Fruit fly (Drosophila melanogaster) whole organism, embryonic: ENCODE results near the gene CG12766.
A peak's percentile ranks its signal among the peaks of the same experiment; 100 is the strongest.

Experiments used
- ATbp ChIP-seq: fragments of 200-800 bp; sonication (Bioruptor generic); optimal IDR thresholded peaks from 2 replicates; lab custom pipeline; 2017; ENCODE audit warnings: missing biosample characterization, mild to moderate bottlenecking, missing genetic modification characterization, missing genetic modification reagents
- Bdp1 ChIP-seq: fragments of 200-800 bp; sonication (Bioruptor generic); optimal IDR thresholded peaks from 3 replicates; lab custom pipeline; 2016; ENCODE audit warnings: missing biosample characterization, missing genetic modification characterization
- Bteb2 ChIP-seq: fragments of 200-800 bp; sonication (Bioruptor generic); optimal IDR thresholded peaks from 2 replicates; lab custom pipeline; 2016; ENCODE audit warnings: missing biosample characterization, missing genetic modification characterization
- CG10462 ChIP-seq: fragments of 200-800 bp; sonication (Bioruptor generic); optimal IDR thresholded peaks from 2 replicates; lab custom pipeline; 2016; ENCODE audit warnings: missing biosample characterization, missing genetic modification characterization
- CG10543 ChIP-seq: fragments of 200-800 bp; sonication (Bioruptor generic); optimal IDR thresholded peaks from 3 replicates; lab custom pipeline; 2017; ENCODE audit warnings: missing biosample characterization, mild to moderate bottlenecking, missing genetic modification characterization, moderate library complexity
- CG12942 ChIP-seq: fragments of 200-800 bp; sonication (Bioruptor generic); optimal IDR thresholded peaks from 3 replicates; lab custom pipeline; 2016; ENCODE audit warnings: missing biosample characterization, missing genetic modification characterization
- CG13775 ChIP-seq: fragments of 200-800 bp; sonication (Bioruptor generic); optimal IDR thresholded peaks from 3 replicates; lab custom pipeline; 2017; ENCODE audit warnings: missing biosample characterization, mild to moderate bottlenecking, missing genetic modification characterization
- CG14441 ChIP-seq: fragments of 200-800 bp; sonication (Bioruptor generic); IDR thresholded peaks from 2 replicates; pipeline ENCODE4 v1.3.6; 2022; ENCODE audit warnings: missing biosample characterization, missing genetic modification characterization
- CG14710 ChIP-seq: fragments of 200-800 bp; sonication (Bioruptor generic); optimal IDR thresholded peaks from 3 replicates; lab custom pipeline; 2019; ENCODE audit warnings: missing biosample characterization, mild to moderate bottlenecking, missing genetic modification characterization, moderate library complexity
- CG15696 ChIP-seq: fragments of 200-800 bp; sonication (Bioruptor generic); optimal IDR thresholded peaks from 2 replicates; lab custom pipeline; 2019; ENCODE audit warnings: missing biosample characterization, mild to moderate bottlenecking, missing genetic modification characterization, moderate library complexity
- CG1647 ChIP-seq: fragments of 200-800 bp; sonication (Bioruptor generic); optimal IDR thresholded peaks from 3 replicates; lab custom pipeline; 2016; ENCODE audit warnings: missing biosample characterization, missing genetic modification characterization
- CG18476 ChIP-seq: fragments of 200-800 bp; sonication (Bioruptor generic); optimal IDR thresholded peaks from 2 replicates; lab custom pipeline; 2016; ENCODE audit warnings: missing biosample characterization, mild to moderate bottlenecking, missing genetic modification characterization
- CG2116 ChIP-seq: fragments of 200-800 bp; sonication (Bioruptor generic); optimal IDR thresholded peaks from 3 replicates; lab custom pipeline; 2018; ENCODE audit warnings: missing biosample characterization, mild to moderate bottlenecking, missing genetic modification characterization
- CG2120 ChIP-seq: fragments of 200-800 bp; sonication (Bioruptor generic); optimal IDR thresholded peaks from 3 replicates; lab custom pipeline; 2016; ENCODE audit warnings: missing biosample characterization, missing genetic modification characterization
- CG2875 ChIP-seq: fragments of 200-800 bp; sonication (Bioruptor generic); optimal IDR thresholded peaks from 2 replicates; lab custom pipeline; 2017; ENCODE audit warnings: missing biosample characterization, mild to moderate bottlenecking, missing genetic modification characterization, missing genetic modification reagents
- CG33213 ChIP-seq: fragments of 200-800 bp; sonication (Bioruptor generic); optimal IDR thresholded peaks from 3 replicates; lab custom pipeline; 2016; ENCODE audit warnings: missing biosample characterization, missing genetic modification characterization
- CG34376 ChIP-seq: fragments of 200-800 bp; sonication (Bioruptor generic); optimal IDR thresholded peaks from 2 replicates; lab custom pipeline; 2018; ENCODE audit warnings: missing biosample characterization, mild to moderate bottlenecking, missing genetic modification characterization
- CG34422 ChIP-seq: fragments of 200-800 bp; sonication (Bioruptor generic); IDR thresholded peaks from 3 replicates; pipeline ENCODE4 v1.3.6; 2022; ENCODE audit warnings: missing biosample characterization, missing genetic modification characterization
- CG3838 ChIP-seq: fragments of 200-800 bp; sonication (Bioruptor generic); optimal IDR thresholded peaks from 3 replicates; lab custom pipeline; 2016; ENCODE audit warnings: missing biosample characterization, missing genetic modification characterization
- CG4404 ChIP-seq: fragments of 200-800 bp; sonication (Bioruptor generic); IDR thresholded peaks from 2 replicates; pipeline ENCODE4 v1.3.6; 2022; ENCODE audit warnings: missing biosample characterization, missing genetic modification characterization
- CG4424 ChIP-seq: fragments of 200-800 bp; sonication (Bioruptor generic); optimal IDR thresholded peaks from 3 replicates; lab custom pipeline; 2016; ENCODE audit warnings: missing biosample characterization, missing genetic modification characterization
- CG4820 ChIP-seq: fragments of 200-800 bp; sonication (Bioruptor generic); optimal IDR thresholded peaks from 3 replicates; lab custom pipeline; 2016; ENCODE audit warnings: missing biosample characterization, missing genetic modification characterization
- CG5180 ChIP-seq: fragments of 200-800 bp; sonication (Bioruptor generic); optimal IDR thresholded peaks from 3 replicates; lab custom pipeline; 2017; ENCODE audit warnings: missing biosample characterization, missing genetic modification characterization, mild to moderate bottlenecking, moderate library complexity, missing genetic modification reagents
- CG5953 ChIP-seq: fragments of 200-800 bp; sonication (Bioruptor generic); IDR thresholded peaks from 2 replicates; pipeline ENCODE4 v1.3.6; 2022; ENCODE audit warnings: missing biosample characterization, missing genetic modification characterization
- CG6813 ChIP-seq: fragments of 200-800 bp; sonication (Bioruptor generic); optimal IDR thresholded peaks from 2 replicates; lab custom pipeline; 2017; ENCODE audit warnings: missing biosample characterization, missing genetic modification characterization, mild to moderate bottlenecking, moderate library complexity, missing genetic modification reagents
- CG7745 ChIP-seq: fragments of 200-800 bp; sonication (Bioruptor generic); optimal IDR thresholded peaks from 2 replicates; lab custom pipeline; 2018; ENCODE audit warnings: missing biosample characterization, mild to moderate bottlenecking, missing genetic modification characterization, moderate library complexity
- CG7987 ChIP-seq: fragments of 200-800 bp; sonication (Bioruptor generic); optimal IDR thresholded peaks from 2 replicates; lab custom pipeline; 2018; ENCODE audit warnings: missing biosample characterization, mild to moderate bottlenecking, missing genetic modification characterization, moderate library complexity
- CG9727 ChIP-seq: fragments of 200-800 bp; sonication (Bioruptor generic); optimal IDR thresholded peaks from 3 replicates; lab custom pipeline; 2017; ENCODE audit warnings: missing biosample characterization, mild to moderate bottlenecking, missing genetic modification characterization
- Jarid2 ChIP-seq: fragments of 200-800 bp; sonication (Bioruptor generic); optimal IDR thresholded peaks from 3 replicates; lab custom pipeline; 2017; ENCODE audit warnings: mild to moderate bottlenecking, missing biosample characterization, missing genetic modification reagents, missing genetic modification characterization
- Max ChIP-seq: fragments of 200-800 bp; sonication (Bioruptor generic); optimal IDR thresholded peaks from 2 replicates; lab custom pipeline; 2016; ENCODE audit warnings: missing biosample characterization, mild to moderate bottlenecking, missing genetic modification characterization
- Neu2 ChIP-seq: fragments of 200-800 bp; sonication (Bioruptor generic); optimal IDR thresholded peaks from 3 replicates; lab custom pipeline; 2016; ENCODE audit warnings: missing biosample characterization, missing genetic modification characterization, borderline replicate concordance
- az2 ChIP-seq: fragments of 200-800 bp; sonication (Bioruptor generic); optimal IDR thresholded peaks from 3 replicates; lab custom pipeline; 2016; ENCODE audit warnings: missing biosample characterization, missing genetic modification characterization
- caup ChIP-seq: fragments of 200-800 bp; sonication (Bioruptor generic); optimal IDR thresholded peaks from 3 replicates; lab custom pipeline; 2017; ENCODE audit warnings: missing biosample characterization, mild to moderate bottlenecking, missing genetic modification characterization, moderate library complexity; ENCODE audit not compliant: severe bottlenecking
- chn ChIP-seq: fragments of 200-800 bp; sonication (Bioruptor generic); optimal IDR thresholded peaks from 2 replicates; lab custom pipeline; 2016; ENCODE audit warnings: missing biosample characterization, missing genetic modification characterization
- crp ChIP-seq, 2 experiments: fragments of 200-800 bp; sonication (Bioruptor generic); optimal IDR thresholded peaks; 2 replicates in 1 of 2; 3 replicates in 1 of 2; lab custom pipeline; 2017; ENCODE audit warnings: missing biosample characterization in 2 of 2, missing genetic modification characterization in 2 of 2, mild to moderate bottlenecking in 1 of 2, moderate library complexity in 1 of 2
- dmrt99B ChIP-seq: fragments of 200-800 bp; sonication (Bioruptor generic); optimal IDR thresholded peaks from 2 replicates; lab custom pipeline; 2018; ENCODE audit warnings: missing biosample characterization, mild to moderate bottlenecking, missing genetic modification characterization, moderate library complexity
- dpn ChIP-seq, 2 experiments: fragments of 200-800 bp; sonication (Bioruptor generic); optimal IDR thresholded peaks; 3 replicates each; lab custom pipeline; 2016; ENCODE audit warnings: missing biosample characterization in 2 of 2, missing genetic modification characterization in 2 of 2
- eyg ChIP-seq: fragments of 200-800 bp; sonication (Bioruptor generic); optimal IDR thresholded peaks from 3 replicates; lab custom pipeline; 2016; ENCODE audit warnings: missing biosample characterization, missing genetic modification characterization
- gro ChIP-seq: fragments of 200-800 bp; sonication (Bioruptor generic); optimal IDR thresholded peaks from 2 replicates; lab custom pipeline; 2016; ENCODE audit warnings: missing biosample characterization, missing genetic modification characterization
- gsb-n ChIP-seq: fragments of 200-800 bp; sonication (Bioruptor generic); optimal IDR thresholded peaks from 3 replicates; lab custom pipeline; 2018; ENCODE audit warnings: missing biosample characterization, mild to moderate bottlenecking, missing genetic modification characterization
- jigr1 ChIP-seq: fragments of 200-800 bp; sonication (Bioruptor generic); IDR thresholded peaks from 3 replicates; pipeline ENCODE4 v1.3.6; 2022; ENCODE audit warnings: missing biosample characterization, missing genetic modification characterization
- kni ChIP-seq: fragments of 200-800 bp; sonication (Bioruptor generic); optimal IDR thresholded peaks from 3 replicates; lab custom pipeline; 2017; ENCODE audit warnings: mild to moderate bottlenecking, missing biosample characterization, missing genetic modification reagents, missing genetic modification characterization
- mam ChIP-seq: fragments of 200-800 bp; sonication (Bioruptor generic); optimal IDR thresholded peaks from 3 replicates; lab custom pipeline; 2016; ENCODE audit warnings: missing biosample characterization, missing genetic modification characterization
- nom ChIP-seq: fragments of 200-800 bp; sonication (Bioruptor generic); optimal IDR thresholded peaks from 2 replicates; lab custom pipeline; 2017; ENCODE audit warnings: missing biosample characterization, missing genetic modification characterization, mild to moderate bottlenecking, moderate library complexity, missing genetic modification reagents
- pan ChIP-seq, 4 experiments: fragments of >200 bp in 3 of 4; fragments of 200-800 bp in 1 of 4; sonication (Bioruptor generic) in 1 of 4; optimal IDR thresholded peaks in 3 of 4; IDR thresholded peaks in 1 of 4; 2 replicates each; pipeline versions ENCODE4 v1.3.6 to Lab custom; 2017 to 2022; ENCODE audit warnings: missing biosample characterization in 2 of 4, missing genetic modification characterization in 2 of 4, mixed read lengths in 1 of 4
- sisA ChIP-seq: fragments of 200-800 bp; sonication (Bioruptor generic); IDR thresholded peaks from 2 replicates; pipeline ENCODE4 v1.3.6; 2022; ENCODE audit warnings: missing biosample characterization, missing genetic modification characterization
- vnd ChIP-seq: fragments of 200-800 bp; sonication (Bioruptor generic); IDR thresholded peaks from 3 replicates; pipeline ENCODE4 v1.3.6; 2022; ENCODE audit warnings: missing biosample characterization, missing genetic modification characterization; ENCODE audit not compliant: partially characterized antibody
- zen ChIP-seq: fragments of 200-800 bp; sonication (Bioruptor generic); optimal IDR thresholded peaks from 3 replicates; lab custom pipeline; 2018; ENCODE audit warnings: missing biosample characterization, mild to moderate bottlenecking, missing genetic modification characterization, moderate library complexity

The CG12766 gene

DNA sequence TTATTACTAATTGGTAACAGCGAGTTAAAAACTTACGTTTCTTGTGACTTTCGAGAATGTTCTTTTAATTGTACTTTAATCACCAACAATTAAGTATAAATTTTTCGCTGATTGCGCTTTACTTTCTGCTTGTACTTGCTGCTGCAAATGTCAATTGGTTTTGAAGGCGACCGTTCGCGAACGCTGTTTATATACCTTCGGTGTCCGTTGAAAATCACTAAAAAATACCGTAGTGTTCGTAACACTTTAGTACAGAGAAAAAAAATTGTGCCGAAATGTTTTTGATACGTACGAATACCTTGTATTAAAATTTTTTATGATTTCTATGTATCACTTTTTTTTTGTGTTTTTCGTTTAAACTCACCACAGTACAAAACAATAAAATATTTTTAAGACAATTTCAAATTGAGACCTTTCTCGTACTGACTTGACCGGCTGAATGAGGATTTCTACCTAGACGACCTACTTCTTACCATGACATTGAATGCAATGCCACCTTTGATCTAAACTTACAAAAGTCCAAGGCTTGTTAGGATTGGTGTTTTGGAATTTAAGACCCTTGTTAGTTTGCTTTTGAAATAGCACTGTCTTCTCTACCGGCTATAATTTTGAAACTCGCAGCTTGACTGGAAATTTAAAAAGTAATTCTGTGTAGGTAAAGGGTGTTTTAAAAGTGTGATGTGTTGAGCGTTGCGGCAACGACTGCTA is 37.3 kb downstream of the CG12766 start, which contains the start of gene Ubi-p63E (continued):
- peak; percentile 64 for TF ChIP-seq Jarid2 (GFP tag; lab: Kevin White, UChicago)
- peak; percentile 67 for TF ChIP-seq CG4424 (GFP tag; lab: Kevin White, UChicago)
- no peak for TF ChIP-seq jigr1 (GFP tag; lab: Robert Waterston, UW)
- peak; percentile 81 for TF ChIP-seq CG2120 (GFP tag; lab: Kevin White, UChicago)
- TF ChIP-seq Bdp1, result peak; percentile 12
- peak; percentile 66 for TF ChIP-seq CG34376 (GFP tag; lab: Kevin White, UChicago)
- peak; percentile 33 for TF ChIP-seq CG2116 (GFP tag; lab: Kevin White, UChicago)
- TF ChIP-seq ATbp (GFP tag; lab: Kevin White, UChicago), result no peak
- TF ChIP-seq mam (GFP tag; lab: Kevin White, UChicago), result peak; percentile 81
- no peak for TF ChIP-seq vnd (GFP tag; lab: Robert Waterston, UW)
- TF ChIP-seq sisA (GFP tag; lab: Robert Waterston, UW), result no peak
- TF ChIP-seq Neu2, result peak; percentile 22
- TF ChIP-seq az2 (GFP tag; lab: Kevin White, UChicago), result peak; percentile 65
- no peak for TF ChIP-seq CG34422
- TF ChIP-seq crp (GFP tag; optimal IDR thresholded peaks at IDR 0.05; lab: Kevin White, UChicago), result peak in 1 of 2 experiments; percentile 5
- TF ChIP-seq CG5180, result peak; percentile 1
- TF ChIP-seq CG15696 (tag; lab: Kevin White, UChicago), result peak; percentile 59
- TF ChIP-seq caup (GFP tag; lab: Kevin White, UChicago), result peak; percentile 62
- peak; percentile 52 for TF ChIP-seq CG33213 (GFP tag; lab: Kevin White, UChicago)
- peak; percentile 63 for TF ChIP-seq CG4820 (GFP tag; lab: Kevin White, UChicago)
- peak; percentile 80 for TF ChIP-seq CG10543
- peak; percentile 67 for TF ChIP-seq CG14710 (tag; lab: Kevin White, UChicago)
- TF ChIP-seq CG6813 (GFP tag; lab: Kevin White, UChicago), result peak; percentile 32
- peak; percentile 61 for TF ChIP-seq eyg
- TF ChIP-seq dpn (GFP tag; optimal IDR thresholded peaks at IDR 0.05; lab: Kevin White, UChicago), result peak; percentile 64 to 72
- TF ChIP-seq CG3838, result peak; percentile 35
- TF ChIP-seq CG7745 (tag; lab: Kevin White, UChicago), result peak; percentile 9
- peak; percentile 45 for TF ChIP-seq Bteb2
- TF ChIP-seq CG1647 (GFP tag; lab: Kevin White, UChicago), result peak; percentile 63
- peak; percentile 76 for TF ChIP-seq nom (GFP tag; lab: Kevin White, UChicago)
- TF ChIP-seq dmrt99B (tag; lab: Kevin White, UChicago), result peak; percentile 64
- peak; percentile 71 for TF ChIP-seq CG13775 (GFP tag; lab: Kevin White, UChicago)
- peak; percentile 35 for TF ChIP-seq CG2875 (GFP tag; lab: Kevin White, UChicago)
- TF ChIP-seq CG18476 (GFP tag; lab: Kevin White, UChicago), result peak; percentile 50
- no peak for TF ChIP-seq CG5953 (GFP tag; lab: Robert Waterston, UW)
- peak; percentile 25 for TF ChIP-seq CG7987
- peak; percentile 9 for TF ChIP-seq zen (tag; lab: Kevin White, UChicago)
- TF ChIP-seq gro (GFP tag; lab: Kevin White, UChicago), result peak; percentile 62
- TF ChIP-seq chn, result peak; percentile 55
- no peak for TF ChIP-seq CG14441 (GFP tag; lab: Robert Waterston, UW)
- TF ChIP-seq CG12942 (GFP tag; lab: Kevin White, UChicago), result peak; percentile 72
- TF ChIP-seq CG10462 (GFP tag; lab: Kevin White, UChicago), result no peak
- TF ChIP-seq Max (GFP tag; lab: Kevin White, UChicago), result peak; percentile 29
- no peak for TF ChIP-seq CG4404 (GFP tag; lab: Robert Waterston, UW)
- TF ChIP-seq kni, result no peak
- no peak for TF ChIP-seq pan (optimal IDR thresholded peaks at IDR 0.05; lab: Kevin White, UChicago)
- TF ChIP-seq pan (GFP tag; optimal IDR thresholded peaks at IDR 0.05 in 1 of 2, IDR thresholded peaks at IDR 0.05 in 1 of 2), result no peak
- TF ChIP-seq gsb-n (tag; lab: Kevin White, UChicago), result peak; percentile 50
- TF ChIP-seq CG9727 (GFP tag; lab: Kevin White, UChicago), result peak; percentile 74
